Fruit fly (Drosophila melanogaster): ENCODE results near the gene Stt3A.
A peak's percentile ranks its signal among the peaks of the same experiment; 100 is the strongest.

Stt3A gene

dm6 chrX:21031819-21032261 is 21.9 kb downstream of the Stt3A start, which contains the start of gene CG1529:
TSS of gene CG1529 (minus strand) at chrX:21031950.
- TF ChIP-seq CTCF (optimal IDR thresholded peaks at IDR 0.05) = no peak
- TF ChIP-seq CG8478 (optimal IDR thresholded peaks at IDR 0.05) = no peak

dm6 chrX:21027929-21028575 is 25.7 kb downstream of the Stt3A start, which contains the start of gene CG1532:
TSS of gene CG1532 (minus strand) at chrX:21028361.
- no peak for TF ChIP-seq CTCF (optimal IDR thresholded peaks at IDR 0.05)
- TF ChIP-seq CG8478 (optimal IDR thresholded peaks at IDR 0.05) = no peak

DNA sequence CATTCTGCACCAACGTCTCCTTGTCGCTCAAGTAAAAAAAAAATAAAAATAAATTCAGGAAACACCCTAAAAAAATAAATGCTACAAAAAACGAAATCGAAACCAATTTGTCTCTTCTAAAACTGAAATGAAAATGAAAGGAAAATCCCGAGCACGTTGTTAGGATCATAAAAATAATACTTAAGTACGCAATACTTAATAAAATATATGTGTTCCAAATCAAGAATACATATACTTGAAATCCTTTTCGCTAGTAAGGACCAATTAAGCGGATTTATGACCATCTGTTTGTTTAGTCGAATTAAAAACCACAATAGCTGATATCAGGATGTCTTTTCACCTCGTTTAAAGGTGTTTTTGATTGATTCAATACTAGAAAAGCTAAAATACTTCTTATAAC is 27.9 kb downstream of the Stt3A start, which contains the start of gene r-cup:
Gene r-cup (minus strand): TSS at position 101 of the 400 bp plus-strand sequence.
- TF ChIP-seq CG8478 (optimal IDR thresholded peaks at IDR 0.05) (no peak), CTCF (optimal IDR thresholded peaks at IDR 0.05) (no peak)

DNA sequence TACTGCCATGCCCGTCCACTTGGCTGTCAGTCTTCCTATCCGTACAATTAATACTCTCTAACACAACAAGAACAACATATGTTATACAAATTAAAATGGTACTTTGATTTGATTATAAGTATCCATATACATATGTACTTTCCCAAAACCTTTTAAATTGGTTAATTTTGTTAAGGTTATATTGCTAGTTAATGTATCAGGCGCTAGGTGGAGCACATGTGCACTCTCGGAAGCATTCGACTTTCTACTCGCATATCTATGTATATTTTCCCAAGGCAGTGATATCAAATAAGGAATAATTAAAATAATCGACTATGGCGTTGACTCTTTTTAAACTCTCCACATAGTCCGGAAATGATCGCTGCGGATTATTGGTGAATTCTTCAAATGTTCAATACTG is 36.2 kb downstream of the Stt3A start:
- TF ChIP-seq CTCF (optimal IDR thresholded peaks at IDR 0.05) = peak; percentile 43 to 67
- no peak for TF ChIP-seq CG8478 (optimal IDR thresholded peaks at IDR 0.05)

DNA sequence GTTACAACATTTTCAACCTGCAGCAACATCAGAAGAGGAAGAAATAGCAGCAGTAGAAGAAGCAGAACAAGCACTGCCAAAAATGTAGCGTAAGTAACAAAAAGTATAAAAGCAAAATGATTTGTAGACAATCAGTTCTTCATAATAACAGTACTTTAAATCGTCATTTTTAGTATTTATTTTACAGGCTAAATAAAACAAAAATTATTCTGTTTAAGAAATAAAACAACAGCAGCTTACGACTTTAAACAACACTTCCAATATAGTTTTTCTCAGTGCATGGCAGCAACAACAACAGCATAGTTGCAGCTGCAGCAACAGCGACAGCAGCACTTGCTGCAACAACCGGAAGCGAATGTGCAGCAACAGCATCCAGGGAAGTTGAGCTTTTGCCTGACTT is 43.2 kb downstream of the Stt3A start:
- no peak for TF ChIP-seq CTCF (optimal IDR thresholded peaks at IDR 0.05)
- TF ChIP-seq CG8478 (optimal IDR thresholded peaks at IDR 0.05) = no peak

All from S2 (cell line).